Fruit fly (Drosophila melanogaster) Kc167 (cell line): ENCODE measurements around the gene CG1024.

Source experiments
- Myc ChIP-seq: fragments of >200 bp; optimal IDR thresholded peaks from 2 replicates; lab custom pipeline; 2017; ENCODE audit warnings: missing external identifiers
- Sin3A ChIP-seq: fragments of >200 bp; optimal IDR thresholded peaks from 2 replicates; lab custom pipeline; 2018; ENCODE audit warnings: missing external identifiers
- h ChIP-seq: fragments of >200 bp; optimal IDR thresholded peaks from 3 replicates; lab custom pipeline; 2018; ENCODE audit warnings: missing external identifiers
- insv ChIP-seq: fragments of >200 bp; optimal IDR thresholded peaks from 3 replicates; lab custom pipeline; 2018; ENCODE audit warnings: missing external identifiers
- psq ChIP-seq: fragments of >200 bp; optimal IDR thresholded peaks from 2 replicates; lab custom pipeline; 2017; ENCODE audit warnings: missing external identifiers
- ttk ChIP-seq: sonication (Bioruptor generic); optimal IDR thresholded peaks from 2 replicates; lab custom pipeline; 2017; ENCODE audit warnings: missing external identifiers

DNA sequence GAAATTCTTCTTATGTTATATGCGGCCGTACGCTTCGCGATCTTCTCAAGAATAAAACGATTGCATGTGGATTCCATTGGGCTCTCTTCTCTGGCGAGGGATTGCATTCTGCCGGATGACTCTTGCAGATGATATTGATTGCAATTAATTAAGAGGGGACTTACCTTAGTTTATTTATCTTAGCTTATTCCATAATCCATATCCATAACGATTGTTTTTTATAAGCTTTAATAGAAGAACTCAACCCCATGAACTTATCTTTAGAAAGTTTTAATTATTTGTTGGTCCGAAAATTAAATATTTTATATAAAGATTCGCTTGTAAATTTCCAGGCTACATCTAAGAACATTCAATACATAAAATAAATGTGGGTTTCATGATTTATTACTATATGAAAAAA lies 4.2 kb downstream of the CG1024 start, which contains the start of gene CRAT:
- no peak for TF ChIP-seq h (lab: Kevin White, UChicago)
- no peak for TF ChIP-seq ttk (lab: Kevin White, UChicago)
- no peak for TF ChIP-seq Myc (lab: Kevin White, UChicago)
- TF ChIP-seq psq (lab: Kevin White, UChicago), result no peak
- TF ChIP-seq insv (lab: Kevin White, UChicago), result no peak
- no peak for TF ChIP-seq Sin3A (lab: Kevin White, UChicago)
